Fruit fly (Drosophila melanogaster) whole organism, prepupa: ENCODE results near the gene CG9701.

Experiments
- CG11294 ChIP-seq: fragments of 200-800 bp; sonication (Bioruptor generic); IDR thresholded peaks from 2 replicates; pipeline ENCODE4 v1.3.6; 2022; ENCODE audit warnings: missing biosample characterization, missing genetic modification characterization
- CG4318 ChIP-seq: fragments of 200-800 bp; sonication (Bioruptor generic); optimal IDR thresholded peaks from 3 replicates; lab custom pipeline; 2017; ENCODE audit warnings: missing biosample characterization, mild to moderate bottlenecking, missing genetic modification characterization
- net ChIP-seq: fragments of 200-800 bp; sonication (Bioruptor generic); optimal IDR thresholded peaks from 3 replicates; lab custom pipeline; 2016; ENCODE audit warnings: missing biosample characterization, missing genetic modification characterization

DNA sequence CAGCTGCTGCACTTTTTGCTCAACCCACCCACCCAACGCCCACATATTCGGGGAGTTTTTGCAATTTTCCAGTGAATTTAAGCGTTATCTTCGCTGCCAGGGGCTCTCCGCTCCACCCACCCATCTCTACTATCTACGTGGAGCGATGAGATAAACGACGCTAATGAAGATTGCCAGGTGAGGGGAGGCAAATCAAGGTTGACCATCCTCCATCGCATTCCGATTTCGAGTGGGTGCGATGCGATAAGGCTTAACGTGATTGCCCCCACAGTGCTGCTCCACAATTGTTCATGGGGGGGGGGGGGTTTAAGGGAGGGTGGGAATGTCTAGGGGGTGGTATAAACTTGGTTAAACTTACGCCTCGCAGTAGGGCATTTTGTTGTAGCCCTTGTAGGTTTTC, 39.5 kb upstream of the CG9701 start:
- no peak for TF ChIP-seq CG11294
- no peak for TF ChIP-seq CG4318
- no peak for TF ChIP-seq net (GFP tag; lab: Kevin White, UChicago)
